Worm (Caenorhabditis elegans): Measurements from ENCODE around the gene cyn-13.

ce11 chrIV:17125967-17126366 is 9.5 kb upstream of the cyn-13 start:
- no peak for TF ChIP-seq cog-1 (tag; optimal IDR thresholded peaks at IDR 0.05)
- TF ChIP-seq T22C8.4 (GFP tag; IDR thresholded peaks at IDR 0.05): no peak
- TF ChIP-seq klf-2 (GFP tag; conservative IDR thresholded peaks at IDR 0.05): no peak
- no peak for TF ChIP-seq flt-1 (GFP tag; IDR thresholded peaks at IDR 0.05)
- no peak for TF ChIP-seq tab-1 (GFP tag; IDR thresholded peaks at IDR 0.05)
- no peak for TF ChIP-seq ref-1 (GFP tag; conservative IDR thresholded peaks at IDR 0.05)
